Worm (Caenorhabditis elegans) whole organism, late embryonic: Measurements from ENCODE around the gene srg-9.

Experiments
- C08G9.2 ChIP-seq: sonication (generic microtip); optimal IDR thresholded peaks from 2 replicates; lab custom pipeline; 2016; ENCODE audit warnings: mild to moderate bottlenecking, missing genetic modification characterization, moderate library complexity, missing compliant biosample characterization
- F13H6.1 ChIP-seq: sonication (generic microtip); optimal IDR thresholded peaks from 2 replicates; lab custom pipeline; 2016; ENCODE audit warnings: missing genetic modification characterization, missing compliant biosample characterization
- K02D7.2 ChIP-seq: sonication (generic microtip); optimal IDR thresholded peaks from 2 replicates; lab custom pipeline; 2017; ENCODE audit warnings: mild to moderate bottlenecking, missing genetic modification characterization, missing compliant biosample characterization
- K09A11.1 ChIP-seq: sonication (generic microtip); optimal IDR thresholded peaks from 2 replicates; lab custom pipeline; 2017; ENCODE audit warnings: antibody characterized with exemption, mild to moderate bottlenecking, missing genetic modification characterization, missing compliant biosample characterization; ENCODE audit not compliant: insufficient read depth
- Y22D7AL.16 ChIP-seq: sonication (generic microtip); optimal IDR thresholded peaks from 2 replicates; lab custom pipeline; 2016; ENCODE audit warnings: missing genetic modification characterization, missing compliant biosample characterization
- ama-1 ChIP-seq: fragments of 150-350 bp; optimal IDR thresholded peaks from 2 replicates; lab custom pipeline; 2014
- ceh-14 ChIP-seq: sonication (generic microtip); optimal IDR thresholded peaks from 2 replicates; lab custom pipeline; 2016; ENCODE audit warnings: missing genotype, missing genetic modification characterization, missing compliant biosample characterization
- ceh-19 ChIP-seq: fragments of 200-800 bp; sonication (Bioruptor generic); optimal IDR thresholded peaks from 2 replicates; lab custom pipeline; 2018; ENCODE audit warnings: mild to moderate bottlenecking, missing genetic modification characterization, missing compliant biosample characterization
- ceh-22 ChIP-seq: sonication (generic microtip); optimal IDR thresholded peaks from 2 replicates; lab custom pipeline; 2017; ENCODE audit warnings: missing biosample characterization, missing genetic modification characterization
- ceh-31 ChIP-seq: sonication (generic microtip); optimal IDR thresholded peaks from 2 replicates; lab custom pipeline; 2016; ENCODE audit warnings: missing genetic modification characterization, missing compliant biosample characterization
- ceh-34 ChIP-seq: sonication (generic microtip); optimal IDR thresholded peaks from 2 replicates; lab custom pipeline; 2016; ENCODE audit warnings: mild to moderate bottlenecking, missing genetic modification characterization, missing compliant biosample characterization
- ceh-45 ChIP-seq: fragments of 200-800 bp; sonication (Bioruptor generic); IDR thresholded peaks from 2 replicates; pipeline ENCODE4 v1.3.6; 2022; ENCODE audit warnings: missing genetic modification reagents, missing genetic modification characterization, missing compliant biosample characterization
- ceh-48 ChIP-seq: sonication (generic microtip); optimal IDR thresholded peaks from 2 replicates; lab custom pipeline; 2016; ENCODE audit warnings: missing genetic modification characterization, inconsistent platforms, missing compliant biosample characterization
- ceh-6 ChIP-seq: fragments of 200-800 bp; sonication (Bioruptor generic); optimal IDR thresholded peaks from 2 replicates; lab custom pipeline; 2018; ENCODE audit warnings: mild to moderate bottlenecking, missing genetic modification characterization, missing compliant biosample characterization
- ceh-9 ChIP-seq: sonication (generic microtip); optimal IDR thresholded peaks from 2 replicates; lab custom pipeline; 2016; ENCODE audit warnings: mild to moderate bottlenecking, missing genetic modification characterization, inconsistent platforms, missing compliant biosample characterization
- dmd-4 ChIP-seq: sonication (generic microtip); optimal IDR thresholded peaks from 2 replicates; lab custom pipeline; 2016; ENCODE audit warnings: borderline replicate concordance, missing genetic modification characterization, missing compliant biosample characterization
- dve-1 ChIP-seq: sonication (generic microtip); optimal IDR thresholded peaks from 2 replicates; lab custom pipeline; 2017; ENCODE audit warnings: antibody characterized with exemption, mild to moderate bottlenecking, missing genetic modification characterization, missing compliant biosample characterization
- elt-4 ChIP-seq: sonication (generic microtip); optimal IDR thresholded peaks from 2 replicates; lab custom pipeline; 2016; ENCODE audit warnings: missing genetic modification characterization, missing compliant biosample characterization
- ets-4 ChIP-seq: sonication (generic microtip); optimal IDR thresholded peaks from 2 replicates; lab custom pipeline; 2016; ENCODE audit warnings: missing genetic modification characterization, missing compliant biosample characterization
- fkh-10 ChIP-seq: fragments of 150-350 bp; optimal IDR thresholded peaks from 2 replicates; lab custom pipeline; 2014; ENCODE audit warnings: missing biosample characterization, missing genetic modification reagents, missing genetic modification characterization
- fkh-6 ChIP-seq: sonication (generic microtip); optimal IDR thresholded peaks from 2 replicates; lab custom pipeline; 2016; ENCODE audit warnings: missing genetic modification characterization, missing compliant biosample characterization
- hlh-13 ChIP-seq: fragments of 200-800 bp; sonication (Bioruptor generic); optimal IDR thresholded peaks from 2 replicates; lab custom pipeline; 2018; ENCODE audit warnings: mild to moderate bottlenecking, missing genetic modification characterization, missing compliant biosample characterization
- hlh-15 ChIP-seq: sonication (generic microtip); optimal IDR thresholded peaks from 2 replicates; lab custom pipeline; 2016; ENCODE audit warnings: missing genetic modification characterization, missing compliant biosample characterization
- hlh-8 ChIP-seq: sonication (generic microtip); optimal IDR thresholded peaks from 2 replicates; lab custom pipeline; 2016; ENCODE audit warnings: missing genotype, missing genetic modification characterization, missing compliant biosample characterization
- lim-6 ChIP-seq: sonication (generic microtip); optimal IDR thresholded peaks from 2 replicates; lab custom pipeline; 2016; ENCODE audit warnings: missing genetic modification characterization, missing compliant biosample characterization
- lin-11 ChIP-seq: fragments of 200-800 bp; sonication (Bioruptor generic); optimal IDR thresholded peaks from 2 replicates; lab custom pipeline; 2018; ENCODE audit warnings: mild to moderate bottlenecking, missing genetic modification characterization, missing compliant biosample characterization
- madf-2 ChIP-seq: sonication (generic microtip); optimal IDR thresholded peaks from 2 replicates; lab custom pipeline; 2017; ENCODE audit warnings: missing genetic modification characterization, missing compliant biosample characterization
- mec-3 ChIP-seq: sonication (generic microtip); optimal IDR thresholded peaks from 2 replicates; lab custom pipeline; 2016; ENCODE audit warnings: borderline replicate concordance, missing genetic modification characterization, missing compliant biosample characterization
- nhr-232 ChIP-seq: sonication (generic microtip); optimal IDR thresholded peaks from 2 replicates; lab custom pipeline; 2016; ENCODE audit warnings: missing genetic modification characterization, missing compliant biosample characterization
- npax-4 ChIP-seq: sonication (generic microtip); optimal IDR thresholded peaks from 2 replicates; lab custom pipeline; 2016; ENCODE audit warnings: missing genetic modification characterization, missing compliant biosample characterization
- pag-3 ChIP-seq: sonication (generic microtip); optimal IDR thresholded peaks from 2 replicates; lab custom pipeline; 2016; ENCODE audit warnings: missing compliant biosample characterization, missing genetic modification characterization, borderline replicate concordance
- pat-9 ChIP-seq: fragments of 200-800 bp; sonication (Bioruptor generic); optimal IDR thresholded peaks from 2 replicates; lab custom pipeline; 2018; ENCODE audit warnings: mild to moderate bottlenecking, missing genetic modification characterization, moderate library complexity, missing compliant biosample characterization
- pax-1 ChIP-seq: fragments of 150-350 bp; optimal IDR thresholded peaks from 2 replicates; lab custom pipeline; 2014; ENCODE audit warnings: missing biosample characterization, missing genetic modification characterization
- pha-2 ChIP-seq: sonication (generic microtip); optimal IDR thresholded peaks from 2 replicates; lab custom pipeline; 2017; ENCODE audit warnings: mild to moderate bottlenecking, missing genetic modification characterization, missing compliant biosample characterization
- pha-4 ChIP-seq: fragments of 150-350 bp; optimal IDR thresholded peaks from 2 replicates; lab custom pipeline; 2018; ENCODE audit warnings: missing biosample characterization, missing genetic modification reagents, missing genetic modification characterization
- rnt-1 ChIP-seq: sonication (generic microtip); optimal IDR thresholded peaks from 2 replicates; lab custom pipeline; 2016; ENCODE audit warnings: missing genetic modification characterization, missing compliant biosample characterization
- sox-4 ChIP-seq: sonication (generic microtip); optimal IDR thresholded peaks from 2 replicates; lab custom pipeline; 2017; ENCODE audit warnings: mild to moderate bottlenecking, missing genetic modification characterization, inconsistent platforms, missing compliant biosample characterization
- syd-9 ChIP-seq: sonication (generic microtip); optimal IDR thresholded peaks from 2 replicates; lab custom pipeline; 2016; ENCODE audit warnings: mild to moderate bottlenecking, missing genetic modification characterization, moderate library complexity, missing compliant biosample characterization
- tbx-2 ChIP-seq: sonication (generic microtip); optimal IDR thresholded peaks from 2 replicates; lab custom pipeline; 2016; ENCODE audit warnings: missing genetic modification characterization, missing compliant biosample characterization
- tbx-7 ChIP-seq: sonication (generic microtip); optimal IDR thresholded peaks from 2 replicates; lab custom pipeline; 2016; ENCODE audit warnings: missing genotype, missing genetic modification characterization, missing compliant biosample characterization
- unc-55 ChIP-seq: sonication (generic microtip); optimal IDR thresholded peaks from 2 replicates; lab custom pipeline; 2017; ENCODE audit warnings: missing biosample characterization, missing genetic modification reagents, missing genetic modification characterization
- zip-5 ChIP-seq: sonication (generic microtip); optimal IDR thresholded peaks from 2 replicates; lab custom pipeline; 2016; ENCODE audit warnings: missing genetic modification characterization, missing compliant biosample characterization
- ztf-16 ChIP-seq: sonication (generic microtip); optimal IDR thresholded peaks from 2 replicates; lab custom pipeline; 2017; ENCODE audit warnings: missing genetic modification characterization, missing compliant biosample characterization

Gene srg-9

DNA sequence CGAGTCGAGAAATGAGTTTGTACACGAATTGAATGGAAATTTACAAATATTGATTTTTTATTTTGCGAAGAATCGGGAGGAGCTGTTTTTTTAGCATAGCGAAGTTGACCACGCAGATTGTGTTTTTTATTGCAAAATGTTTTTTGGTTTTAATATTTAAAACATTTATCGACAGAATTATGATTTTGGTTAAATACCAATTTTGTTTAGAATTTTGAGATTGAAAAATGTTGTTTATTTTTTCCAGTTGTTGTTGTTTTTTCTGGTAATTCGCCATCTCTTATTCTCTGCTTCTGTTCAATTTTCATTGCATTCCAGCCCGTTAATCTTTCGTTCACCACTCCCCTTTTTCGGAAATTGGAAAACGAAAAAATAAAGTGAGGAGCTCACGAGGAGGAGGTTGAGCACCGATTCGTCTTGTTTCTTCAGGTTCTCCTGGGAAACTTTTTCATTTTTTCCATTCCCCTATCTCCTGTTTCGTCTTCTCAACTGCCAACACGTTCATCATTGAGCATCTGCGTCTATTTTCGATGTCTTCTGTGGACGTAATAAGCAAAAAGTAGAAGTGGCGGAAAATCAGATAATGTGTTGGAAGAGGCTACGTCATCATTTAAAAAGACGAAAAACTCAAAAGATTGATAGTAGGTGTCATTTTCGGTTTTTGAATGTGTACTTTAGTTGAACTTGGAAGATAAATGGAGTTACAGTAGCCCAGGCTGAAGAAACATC lies 39.6 kb upstream of the srg-9 start, which contains the start of gene F47D12.7:
F47D12.7 (minus strand) TSS at position 51 of the 729 bp plus-strand sequence.
- no peak for TF ChIP-seq pha-4 (tag; lab: Kevin White, UChicago)
- TF ChIP-seq hlh-15 = no peak
- TF ChIP-seq K02D7.2 (tag; lab: Kevin White, UChicago) = no peak
- no peak for TF ChIP-seq hlh-13 (GFP tag; lab: Kevin White, UChicago)
- no peak for TF ChIP-seq tbx-7

DNA sequence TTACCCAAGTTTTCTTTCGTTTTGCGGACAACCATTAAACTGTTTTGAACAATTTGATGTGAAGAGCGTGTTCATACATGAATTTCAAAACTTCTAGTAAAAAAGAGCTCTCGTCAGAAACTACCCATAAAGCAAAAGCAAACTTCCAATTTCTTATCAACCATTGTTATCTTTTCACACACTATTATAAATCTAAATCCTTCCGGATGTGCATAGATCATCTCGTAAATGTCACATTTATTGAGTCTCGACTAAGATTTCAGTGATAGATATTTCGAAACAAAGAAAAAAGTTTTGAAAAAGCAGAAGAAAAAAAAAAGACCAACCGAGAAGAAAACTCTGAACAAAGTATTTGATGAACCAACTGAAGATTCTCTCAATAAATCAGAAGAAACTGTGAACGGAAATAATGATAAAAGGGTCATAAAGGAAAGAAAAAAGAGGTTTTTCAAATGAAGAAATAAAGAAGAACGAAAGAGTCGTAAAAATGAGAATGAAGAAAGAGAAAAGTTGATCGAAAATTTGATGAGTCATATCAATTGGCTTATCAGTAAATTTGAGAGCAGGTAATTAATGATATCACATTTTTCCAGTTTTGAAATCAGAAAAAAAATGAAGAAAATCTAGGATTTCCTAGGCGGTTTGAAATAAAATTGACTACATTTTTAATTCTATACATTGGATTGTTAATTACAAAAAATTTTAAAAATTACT lies 34.1 kb upstream of the srg-9 start:
- TF ChIP-seq unc-55 (GFP tag; lab: Kevin White, UChicago) = no peak
- TF ChIP-seq ceh-34 (tag; lab: Kevin White, UChicago) = no peak
- TF ChIP-seq syd-9 = no peak
- no peak for TF ChIP-seq ceh-14 (tag; lab: Kevin White, UChicago)
- TF ChIP-seq nhr-232 (tag; lab: Kevin White, UChicago) = no peak
- no peak for TF ChIP-seq ceh-9 (tag; lab: Kevin White, UChicago)
- TF ChIP-seq pax-1 (tag; lab: Kevin White, UChicago) = no peak
- TF ChIP-seq tbx-2 = no peak
- TF ChIP-seq fkh-6 = no peak
- no peak for TF ChIP-seq ztf-16 (tag; lab: Kevin White, UChicago)
- TF ChIP-seq ceh-19 (GFP tag; lab: Kevin White, UChicago) = no peak
- TF ChIP-seq pag-3 (tag; lab: Kevin White, UChicago) = no peak
- no peak for TF ChIP-seq K09A11.1 (tag; lab: Kevin White, UChicago)
- TF ChIP-seq madf-2 (tag; lab: Kevin White, UChicago) = no peak
- TF ChIP-seq ceh-6 (GFP tag; lab: Kevin White, UChicago) = no peak
- no peak for TF ChIP-seq dmd-4
- TF ChIP-seq Y22D7AL.16 (tag; lab: Kevin White, UChicago) = no peak
- TF ChIP-seq ama-1 (lab: Kevin White, UChicago) = no peak
- no peak for TF ChIP-seq ceh-48 (tag; lab: Kevin White, UChicago)
- no peak for TF ChIP-seq npax-4
- TF ChIP-seq, all 69 proteins: peak for 0

DNA sequence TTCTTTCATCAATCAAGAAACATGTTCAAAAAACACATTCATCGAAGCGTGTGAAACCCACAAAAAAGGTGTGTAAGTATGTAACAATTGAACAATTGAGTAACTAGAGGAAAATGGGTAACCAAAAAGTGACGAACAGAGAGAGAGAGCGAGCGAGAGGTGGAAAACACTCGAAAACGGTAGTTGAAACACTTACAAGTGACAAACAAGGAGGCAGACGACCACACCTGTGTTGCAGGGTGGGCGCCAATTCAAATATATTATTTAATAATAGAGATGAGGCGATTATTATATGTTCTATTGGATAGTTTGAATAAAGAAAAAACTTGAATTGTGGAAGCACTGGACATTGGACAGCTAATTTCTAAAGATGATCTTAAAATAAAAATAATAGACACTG lies 32.8 kb upstream of the srg-9 start:
- TF ChIP-seq pha-2 (tag; lab: Kevin White, UChicago) (no peak), ceh-31 (tag; lab: Kevin White, UChicago) (no peak), fkh-10 (GFP tag; lab: Kevin White, UChicago) (no peak), C08G9.2 (tag; lab: Kevin White, UChicago) (no peak), dve-1 (tag; lab: Kevin White, UChicago) (no peak), hlh-8 (no peak), fkh-6 (no peak), pat-9 (tag; lab: Kevin White, UChicago) (no peak), ets-4 (tag; lab: Kevin White, UChicago) (no peak), ceh-34 (tag; lab: Kevin White, UChicago) (no peak), mec-3 (tag; lab: Kevin White, UChicago) (no peak), ceh-45 (GFP tag; lab: Robert Waterston, UW) (no peak), tbx-7 (no peak)

DNA sequence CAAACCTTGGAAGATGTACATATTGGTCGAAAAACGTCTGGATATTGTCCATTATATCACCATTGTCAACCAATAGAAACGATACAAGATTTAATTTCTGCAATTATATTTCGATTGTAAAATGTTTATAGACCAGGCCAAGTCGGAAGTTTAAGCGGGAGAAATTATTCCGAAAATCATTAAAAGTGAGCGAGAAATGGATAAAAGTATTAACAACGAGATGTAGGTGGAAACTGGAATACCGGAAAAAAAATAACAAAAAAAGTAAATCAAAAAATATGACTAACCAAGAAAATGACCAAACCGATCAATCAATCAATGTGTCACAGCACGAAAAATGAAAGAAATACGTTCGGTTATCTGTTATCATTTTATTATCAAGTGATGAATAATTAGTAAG lies 30.6 kb upstream of the srg-9 start, which contains the start of gene F47D12.6:
F47D12.6 (minus strand) TSS at position 101 of the 400 bp plus-strand sequence.
- TF ChIP-seq ceh-34 (tag; lab: Kevin White, UChicago) (no peak), zip-5 (tag; lab: Kevin White, UChicago) (no peak), lin-11 (tag; lab: Kevin White, UChicago) (no peak), elt-4 (no peak), ceh-14 (tag; lab: Kevin White, UChicago) (no peak), F13H6.1 (no peak), fkh-6 (no peak), lim-6 (tag; lab: Kevin White, UChicago) (no peak), syd-9 (no peak), tbx-7 (no peak), rnt-1 (tag; lab: Kevin White, UChicago) (no peak), ztf-16 (tag; lab: Kevin White, UChicago) (no peak), ceh-9 (tag; lab: Kevin White, UChicago) (no peak), ceh-31 (tag; lab: Kevin White, UChicago) (no peak), dmd-4 (no peak), sox-4 (no peak), ceh-22 (tag; lab: Kevin White, UChicago) (no peak)
